Fruit fly (Drosophila melanogaster): ENCODE results near the gene CG34176.

The CG34176 gene

dm6 chr2L:4003780-4004179, at the start of gene CG34176:
CG34176 (plus strand) TSS chr2L:4004080.
- no peak for TF ChIP-seq CG8478 (optimal IDR thresholded peaks at IDR 0.05)
- no peak for TF ChIP-seq EcR (GFP tag; optimal IDR thresholded peaks at IDR 0.05)
- no peak for TF ChIP-seq usp (GFP tag; optimal IDR thresholded peaks at IDR 0.05)
- TF ChIP-seq pan (optimal IDR thresholded peaks at IDR 0.05): no peak
- TF ChIP-seq psq (optimal IDR thresholded peaks at IDR 0.05): no peak
- no peak for TF ChIP-seq Dll (optimal IDR thresholded peaks at IDR 0.05)

dm6 chr2L:3968325-3968724, 35.6 kb upstream of the CG34176 start:
- TF ChIP-seq CG8478 (optimal IDR thresholded peaks at IDR 0.05) (no peak), usp (GFP tag; optimal IDR thresholded peaks at IDR 0.05) (no peak), Dll (optimal IDR thresholded peaks at IDR 0.05) (no peak), psq (optimal IDR thresholded peaks at IDR 0.05) (no peak), pan (optimal IDR thresholded peaks at IDR 0.05) (no peak), EcR (GFP tag; optimal IDR thresholded peaks at IDR 0.05) (no peak)

DNA sequence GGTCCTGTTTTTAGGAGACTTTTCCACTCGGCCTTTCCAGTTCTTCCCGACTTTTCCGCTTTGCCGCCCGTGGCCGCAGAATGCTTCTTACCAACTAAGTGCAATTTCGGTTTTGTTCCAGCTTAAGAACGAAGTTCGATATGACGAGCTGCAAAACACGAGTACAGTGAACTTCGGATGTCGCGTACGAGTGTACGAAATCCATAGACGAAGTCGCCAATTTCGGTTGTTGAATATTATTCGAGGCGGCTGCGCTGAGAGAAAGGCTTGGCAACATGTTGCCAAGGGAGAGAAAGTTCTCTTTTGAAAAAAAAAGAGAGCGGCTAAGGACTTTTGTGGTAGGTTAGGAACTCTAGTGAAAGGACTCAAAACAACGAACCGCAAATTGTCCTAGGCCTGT, 12.2 kb upstream of the CG34176 start, which contains the start of gene fred:
Gene fred, minus strand, starts transcription at position 76 of the 400 bp plus-strand sequence.
- TF ChIP-seq CG8478 (optimal IDR thresholded peaks at IDR 0.05) (no peak), pan (optimal IDR thresholded peaks at IDR 0.05) (no peak), EcR (GFP tag; optimal IDR thresholded peaks at IDR 0.05) (no peak)

dm6 chr2L:3999718-4000117, 4.2 kb upstream of the CG34176 start, which contains the start of gene CG43797:
CG43797 (plus strand) TSS chr2L:4000018.
- TF ChIP-seq usp (GFP tag; optimal IDR thresholded peaks at IDR 0.05) (no peak), CG8478 (optimal IDR thresholded peaks at IDR 0.05) (no peak), Dll (optimal IDR thresholded peaks at IDR 0.05) (no peak), pan (optimal IDR thresholded peaks at IDR 0.05) (no peak), psq (optimal IDR thresholded peaks at IDR 0.05) (no peak), EcR (GFP tag; optimal IDR thresholded peaks at IDR 0.05) (no peak)

dm6 chr2L:4004684-4005083, 804 bp downstream of the CG34176 start, which contains the start of gene CG15422:
CG15422 (plus strand) TSS chr2L:4004984.
- no peak for TF ChIP-seq psq (optimal IDR thresholded peaks at IDR 0.05)
- TF ChIP-seq usp (GFP tag; optimal IDR thresholded peaks at IDR 0.05): no peak
- TF ChIP-seq Dll (optimal IDR thresholded peaks at IDR 0.05): no peak
- no peak for TF ChIP-seq CG8478 (optimal IDR thresholded peaks at IDR 0.05)
- TF ChIP-seq pan (optimal IDR thresholded peaks at IDR 0.05): no peak
- TF ChIP-seq EcR (GFP tag; optimal IDR thresholded peaks at IDR 0.05): no peak

DNA sequence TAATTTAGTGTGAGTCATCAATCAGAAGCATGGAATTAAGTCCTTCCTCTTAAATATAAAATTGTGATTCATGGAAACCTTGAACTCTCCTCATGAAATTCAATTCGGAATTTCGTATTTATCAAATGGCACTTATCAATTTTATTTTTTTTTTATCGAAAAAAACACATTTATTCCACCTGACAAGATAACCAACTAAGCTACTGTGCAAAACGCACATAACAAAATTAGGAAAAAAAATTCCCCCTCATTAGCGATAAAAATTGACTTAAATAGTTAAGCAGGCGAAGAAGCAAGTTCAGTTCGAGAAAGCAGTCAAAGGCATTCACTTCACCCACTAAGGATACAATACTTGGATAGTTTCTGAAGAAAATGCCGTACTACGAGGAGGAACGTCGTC, 1.9 kb downstream of the CG34176 start, which contains the start of gene CG15423:
Gene CG15423, plus strand, starts transcription at position 301 of the 400 bp plus-strand sequence.
- TF ChIP-seq EcR (GFP tag; optimal IDR thresholded peaks at IDR 0.05): no peak
- no peak for TF ChIP-seq usp (GFP tag; optimal IDR thresholded peaks at IDR 0.05)
- no peak for TF ChIP-seq psq (optimal IDR thresholded peaks at IDR 0.05)
- TF ChIP-seq CG8478 (optimal IDR thresholded peaks at IDR 0.05): no peak
- no peak for TF ChIP-seq Dll (optimal IDR thresholded peaks at IDR 0.05)
- no peak for TF ChIP-seq pan (optimal IDR thresholded peaks at IDR 0.05)

DNA sequence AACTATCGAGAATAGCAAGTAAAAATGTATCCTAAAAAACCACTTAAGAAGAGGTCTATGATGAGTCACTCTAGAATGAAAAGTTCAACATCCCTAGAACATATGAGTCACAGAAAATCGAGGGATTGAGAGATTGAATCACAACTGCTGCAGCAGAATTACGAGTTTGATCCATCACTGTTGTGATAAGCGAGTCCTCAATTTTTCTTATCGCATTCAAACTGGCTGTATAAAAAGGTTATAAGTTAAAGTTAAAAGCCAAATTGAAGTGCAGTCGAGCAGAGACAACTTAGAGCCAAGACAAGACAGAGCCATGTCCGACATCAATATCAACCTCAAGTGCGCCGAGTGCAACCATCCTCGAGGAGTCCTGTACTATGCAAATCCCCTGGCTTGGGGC, 3.5 kb downstream of the CG34176 start, which contains the start of gene CG43773:
Gene CG43773, plus strand, starts transcription at position 301 of the 400 bp plus-strand sequence.
- TF ChIP-seq Dll (optimal IDR thresholded peaks at IDR 0.05): no peak
- no peak for TF ChIP-seq CG8478 (optimal IDR thresholded peaks at IDR 0.05)
- TF ChIP-seq EcR (GFP tag; optimal IDR thresholded peaks at IDR 0.05): no peak
- TF ChIP-seq pan (optimal IDR thresholded peaks at IDR 0.05): no peak
- TF ChIP-seq psq (optimal IDR thresholded peaks at IDR 0.05): no peak
- no peak for TF ChIP-seq usp (GFP tag; optimal IDR thresholded peaks at IDR 0.05)

- TF ChIP-seq CG8478 (optimal IDR thresholded peaks at IDR 0.05): no peak
- TF ChIP-seq usp (GFP tag; optimal IDR thresholded peaks at IDR 0.05): no peak
- no peak for TF ChIP-seq EcR (GFP tag; optimal IDR thresholded peaks at IDR 0.05)
- no peak for TF ChIP-seq pan (optimal IDR thresholded peaks at IDR 0.05)
Measured at dm6 chr2L:4008353-4008752, 4.5 kb downstream of the CG34176 start, which contains the start of gene CG43774. CG43774 (plus strand) TSS chr2L:4008653.

dm6 chr2L:4012089-4012488, 8.2 kb downstream of the CG34176 start:
- no peak for TF ChIP-seq usp (GFP tag; optimal IDR thresholded peaks at IDR 0.05)
- TF ChIP-seq Dll (optimal IDR thresholded peaks at IDR 0.05): no peak
- no peak for TF ChIP-seq pan (optimal IDR thresholded peaks at IDR 0.05)
- no peak for TF ChIP-seq CG8478 (optimal IDR thresholded peaks at IDR 0.05)
- no peak for TF ChIP-seq psq (optimal IDR thresholded peaks at IDR 0.05)
- no peak for TF ChIP-seq EcR (GFP tag; optimal IDR thresholded peaks at IDR 0.05)

- TF ChIP-seq CG8478 (optimal IDR thresholded peaks at IDR 0.05): no peak
- no peak for TF ChIP-seq psq (optimal IDR thresholded peaks at IDR 0.05)
- TF ChIP-seq Dll (optimal IDR thresholded peaks at IDR 0.05): no peak
- TF ChIP-seq pan (optimal IDR thresholded peaks at IDR 0.05): no peak
- TF ChIP-seq EcR (GFP tag; optimal IDR thresholded peaks at IDR 0.05): no peak
- TF ChIP-seq usp (GFP tag; optimal IDR thresholded peaks at IDR 0.05): no peak
Measured at dm6 chr2L:4019198-4019597, 15.3 kb downstream of the CG34176 start.

DNA sequence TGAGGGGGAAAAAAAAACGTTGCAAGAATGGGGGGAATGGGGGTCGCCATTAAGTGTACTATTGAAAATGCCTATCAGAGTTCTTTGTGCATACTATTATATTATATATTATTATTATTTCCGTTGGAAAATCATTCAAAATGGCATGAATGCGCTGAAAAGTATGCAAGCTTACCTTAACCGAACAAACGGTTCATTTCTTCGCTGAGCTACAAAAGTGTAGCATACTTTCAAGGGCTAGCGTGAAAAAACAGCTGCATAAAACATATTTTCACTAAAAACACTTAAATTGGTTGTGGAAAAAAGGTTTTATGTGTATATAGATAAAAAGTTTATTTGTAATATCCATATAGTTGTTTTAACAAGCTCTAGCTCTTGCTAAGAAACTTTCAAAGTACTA, 15.9 kb downstream of the CG34176 start:
- TF ChIP-seq CG8478 (optimal IDR thresholded peaks at IDR 0.05) (no peak), pan (optimal IDR thresholded peaks at IDR 0.05) (no peak), EcR (GFP tag; optimal IDR thresholded peaks at IDR 0.05) (no peak), usp (GFP tag; optimal IDR thresholded peaks at IDR 0.05) (no peak), psq (optimal IDR thresholded peaks at IDR 0.05) (no peak), Dll (optimal IDR thresholded peaks at IDR 0.05) (no peak)

dm6 chr2L:4020188-4020587, 16.3 kb downstream of the CG34176 start:
- TF ChIP-seq EcR (GFP tag; optimal IDR thresholded peaks at IDR 0.05) (no peak), Dll (optimal IDR thresholded peaks at IDR 0.05) (no peak), pan (optimal IDR thresholded peaks at IDR 0.05) (no peak)

Data from whole organism.